Worm (Caenorhabditis elegans) whole organism, midembryonic: ENCODE data around the gene H08J19.1.

Experiments used
- T22C8.4 ChIP-seq: fragments of 200-800 bp; sonication (Bioruptor generic); IDR thresholded peaks from 2 replicates; pipeline ENCODE4 v1.3.6; 2022; ENCODE audit warnings: missing genetic modification characterization, missing compliant biosample characterization
- cog-1 ChIP-seq: sonication (generic microtip); optimal IDR thresholded peaks from 2 replicates; lab custom pipeline; 2016; ENCODE audit warnings: missing genetic modification characterization, missing compliant biosample characterization
- flt-1 ChIP-seq: fragments of 200-800 bp; sonication (Bioruptor generic); IDR thresholded peaks from 2 replicates; pipeline ENCODE4 v1.3.6; 2022; ENCODE audit warnings: missing genetic modification characterization, missing compliant biosample characterization
- klf-2 ChIP-seq: fragments of 200-800 bp; sonication (Bioruptor generic); conservative IDR thresholded peaks from 2 replicates; pipeline ENCODE4 v1.3.6; 2022; ENCODE audit warnings: missing genetic modification reagents, missing genetic modification characterization, missing compliant biosample characterization
- med-1 ChIP-seq: sonication (generic microtip); optimal IDR thresholded peaks from 2 replicates; lab custom pipeline; 2017; ENCODE audit warnings: missing genetic modification characterization, mild to moderate bottlenecking, missing compliant biosample characterization, antibody characterized with exemption, missing genetic modification reagents; ENCODE audit not compliant: insufficient read depth
- ref-1 ChIP-seq: fragments of 200-800 bp; sonication (Bioruptor generic); conservative IDR thresholded peaks from 2 replicates; pipeline ENCODE4 v1.3.6; 2022; ENCODE audit warnings: missing genetic modification reagents, missing genetic modification characterization, missing compliant biosample characterization
- tab-1 ChIP-seq: fragments of 200-800 bp; sonication (Bioruptor generic); IDR thresholded peaks from 2 replicates; pipeline ENCODE4 v1.3.6; 2022; ENCODE audit warnings: missing genetic modification characterization, missing compliant biosample characterization
- ztf-23 ChIP-seq: fragments of 200-800 bp; sonication (Bioruptor generic); IDR thresholded peaks from 2 replicates; pipeline ENCODE4 v1.3.6; 2022; ENCODE audit warnings: missing genetic modification reagents, missing genetic modification characterization, missing compliant biosample characterization
- ztf-29 ChIP-seq: fragments of 200-800 bp; sonication (Bioruptor generic); IDR thresholded peaks from 2 replicates; pipeline ENCODE4 v1.3.6; 2022; ENCODE audit warnings: missing genetic modification reagents, missing genetic modification characterization, missing compliant biosample characterization

H08J19.1 gene

ce11 chrX:15626119-15626850 lies 16.5 kb upstream of the H08J19.1 start:
- TF ChIP-seq cog-1 (tag; lab: Kevin White, UChicago) (no peak), ref-1 (no peak), tab-1 (GFP tag; lab: Robert Waterston, UW) (no peak)

- TF ChIP-seq tab-1 (GFP tag; lab: Robert Waterston, UW): no peak
- no peak for TF ChIP-seq med-1
- TF ChIP-seq cog-1 (tag; lab: Kevin White, UChicago): no peak
- no peak for TF ChIP-seq ref-1
- no peak for TF ChIP-seq T22C8.4 (GFP tag; lab: Robert Waterston, UW)
- TF ChIP-seq ztf-23 (GFP tag; lab: Robert Waterston, UW): no peak
- TF ChIP-seq klf-2 (GFP tag; lab: Robert Waterston, UW): no peak
- no peak for TF ChIP-seq ztf-29 (GFP tag; lab: Robert Waterston, UW)
- TF ChIP-seq flt-1 (GFP tag; lab: Robert Waterston, UW): no peak
These were observed 14.9 kb upstream of the H08J19.1 start for ce11 chrX:15627814-15628213.

ce11 chrX:15628945-15629344 lies 13.8 kb upstream of the H08J19.1 start:
- TF ChIP-seq klf-2 (GFP tag; lab: Robert Waterston, UW) (no peak), ztf-29 (GFP tag; lab: Robert Waterston, UW) (no peak), flt-1 (GFP tag; lab: Robert Waterston, UW) (no peak), med-1 (no peak), tab-1 (GFP tag; lab: Robert Waterston, UW) (no peak), ztf-23 (GFP tag; lab: Robert Waterston, UW) (no peak), cog-1 (tag; lab: Kevin White, UChicago) (no peak), ref-1 (no peak), T22C8.4 (GFP tag; lab: Robert Waterston, UW) (no peak)

ce11 chrX:15629615-15630014 lies 13.1 kb upstream of the H08J19.1 start:
- TF ChIP-seq ref-1: no peak
- TF ChIP-seq flt-1 (GFP tag; lab: Robert Waterston, UW): no peak
- TF ChIP-seq klf-2 (GFP tag; lab: Robert Waterston, UW): no peak
- TF ChIP-seq tab-1 (GFP tag; lab: Robert Waterston, UW): no peak
- TF ChIP-seq ztf-29 (GFP tag; lab: Robert Waterston, UW): no peak
- no peak for TF ChIP-seq ztf-23 (GFP tag; lab: Robert Waterston, UW)

ce11 chrX:15630340-15630739 lies 12.4 kb upstream of the H08J19.1 start, which contains the start of gene K09E9.4:
TSS of gene K09E9.4 (minus strand) at chrX:15630440.
- TF ChIP-seq ztf-29 (GFP tag; lab: Robert Waterston, UW): no peak
- TF ChIP-seq tab-1 (GFP tag; lab: Robert Waterston, UW): no peak
- no peak for TF ChIP-seq ref-1
- no peak for TF ChIP-seq flt-1 (GFP tag; lab: Robert Waterston, UW)

ce11 chrX:15630790-15631204 lies 11.9 kb upstream of the H08J19.1 start:
- no peak for TF ChIP-seq ztf-23 (GFP tag; lab: Robert Waterston, UW)
- no peak for TF ChIP-seq tab-1 (GFP tag; lab: Robert Waterston, UW)
- no peak for TF ChIP-seq flt-1 (GFP tag; lab: Robert Waterston, UW)
- no peak for TF ChIP-seq ref-1
- no peak for TF ChIP-seq med-1
- TF ChIP-seq klf-2 (GFP tag; lab: Robert Waterston, UW): no peak
- TF ChIP-seq ztf-29 (GFP tag; lab: Robert Waterston, UW): no peak

ce11 chrX:15633964-15634363 lies 8.8 kb upstream of the H08J19.1 start:
- TF ChIP-seq T22C8.4 (GFP tag; lab: Robert Waterston, UW) (no peak), ztf-23 (GFP tag; lab: Robert Waterston, UW) (no peak), tab-1 (GFP tag; lab: Robert Waterston, UW) (no peak)

ce11 chrX:15640603-15641002 lies 2.1 kb upstream of the H08J19.1 start, which contains the start of gene K09E9.7:
TSS of gene K09E9.7 (plus strand) at chrX:15640903.
- TF ChIP-seq ztf-23 (GFP tag; lab: Robert Waterston, UW) (no peak), klf-2 (GFP tag; lab: Robert Waterston, UW) (no peak), T22C8.4 (GFP tag; lab: Robert Waterston, UW) (no peak), ref-1 (no peak), ztf-29 (GFP tag; lab: Robert Waterston, UW) (no peak), med-1 (no peak), flt-1 (GFP tag; lab: Robert Waterston, UW) (no peak), tab-1 (GFP tag; lab: Robert Waterston, UW) (no peak), cog-1 (tag; lab: Kevin White, UChicago) (no peak)

- TF ChIP-seq klf-2 (GFP tag; lab: Robert Waterston, UW): no peak
- no peak for TF ChIP-seq med-1
- TF ChIP-seq ztf-29 (GFP tag; lab: Robert Waterston, UW): no peak
- no peak for TF ChIP-seq ztf-23 (GFP tag; lab: Robert Waterston, UW)
- no peak for TF ChIP-seq flt-1 (GFP tag; lab: Robert Waterston, UW)
- TF ChIP-seq tab-1 (GFP tag; lab: Robert Waterston, UW): no peak
- TF ChIP-seq cog-1 (tag; lab: Kevin White, UChicago): no peak
- TF ChIP-seq T22C8.4 (GFP tag; lab: Robert Waterston, UW): no peak
- TF ChIP-seq ref-1: no peak
These were observed 1.4 kb upstream of the H08J19.1 start for ce11 chrX:15641380-15641779.

- TF ChIP-seq ztf-23 (GFP tag; lab: Robert Waterston, UW) (no peak), ref-1 (no peak), T22C8.4 (GFP tag; lab: Robert Waterston, UW) (no peak), med-1 (no peak), klf-2 (GFP tag; lab: Robert Waterston, UW) (no peak), tab-1 (GFP tag; lab: Robert Waterston, UW) (no peak), ztf-29 (GFP tag; lab: Robert Waterston, UW) (no peak)
These were observed 4.5 kb downstream of the H08J19.1 start, which contains the start of gene F59D12.5 for ce11 chrX:15647276-15647675. TSS of gene F59D12.5 (minus strand) at chrX:15647369.
